Worm (Caenorhabditis elegans) whole organism, L4 larva: Measurements from ENCODE around the gene srab-18.
A peak's percentile ranks its signal among the peaks of the same experiment; 100 is the strongest.

ENCODE experiments used
- D1046.2 ChIP-seq: fragments of 200-800 bp; sonication (Bioruptor generic); IDR thresholded peaks from 2 replicates; pipeline ENCODE4 v1.3.6; 2022; ENCODE audit warnings: missing genetic modification characterization, missing compliant biosample characterization
- F26F4.8 ChIP-seq: fragments of 200-800 bp; sonication (Bioruptor generic); conservative IDR thresholded peaks from 2 replicates; pipeline ENCODE4 v1.3.6; 2022; ENCODE audit warnings: missing genetic modification characterization, missing compliant biosample characterization
- R02D3.7 ChIP-seq: fragments of 150-350 bp; sonication (generic microtip); optimal IDR thresholded peaks from 3 replicates; lab custom pipeline; 2014; ENCODE audit warnings: missing biosample characterization, missing genetic modification characterization
- T20F7.1 ChIP-seq: fragments of 200-800 bp; sonication (Bioruptor generic); optimal IDR thresholded peaks from 2 replicates; lab custom pipeline; 2018; ENCODE audit warnings: mild to moderate bottlenecking, missing genetic modification characterization, missing compliant biosample characterization
- Y48G9A.11 ChIP-seq: fragments of 200-800 bp; sonication (Bioruptor generic); IDR thresholded peaks from 2 replicates; pipeline ENCODE4 v1.3.6; 2022; ENCODE audit warnings: missing genetic modification reagents, missing genetic modification characterization, missing compliant biosample characterization
- Y5F2A.4 ChIP-seq: fragments of 200-800 bp; sonication (Bioruptor generic); optimal IDR thresholded peaks from 2 replicates; lab custom pipeline; 2018; ENCODE audit warnings: mild to moderate bottlenecking, missing genetic modification characterization, missing compliant biosample characterization
- ZK337.2 ChIP-seq: fragments of 200-800 bp; sonication (Bioruptor generic); IDR thresholded peaks from 2 replicates; pipeline ENCODE4 v1.3.6; 2022; ENCODE audit warnings: missing genetic modification reagents, missing genetic modification characterization, missing compliant biosample characterization
- ZK546.5 ChIP-seq, 2 experiments: sonication (generic microtip); optimal IDR thresholded peaks; 2 replicates each; lab custom pipeline; 2017; ENCODE audit warnings: missing biosample characterization in 2 of 2, missing genetic modification characterization in 2 of 2
- aha-1 ChIP-seq: fragments of 150-350 bp; peaks from one replicate; lab custom pipeline; 2014; ENCODE audit warnings: missing biosample characterization, missing genetic modification characterization
- ama-1 ChIP-seq: fragments of 150-350 bp; optimal IDR thresholded peaks from 2 replicates; lab custom pipeline; 2014; ENCODE audit warnings: inconsistent platforms, mixed read lengths
- arid-1 ChIP-seq: fragments of 200-800 bp; sonication (Bioruptor generic); conservative IDR thresholded peaks from 2 replicates; pipeline ENCODE4 v1.3.6; 2022; ENCODE audit warnings: missing genetic modification reagents, missing genetic modification characterization, missing compliant biosample characterization
- ceh-32 ChIP-seq: sonication (generic microtip); optimal IDR thresholded peaks from 2 replicates; lab custom pipeline; 2016; ENCODE audit warnings: mild to moderate bottlenecking, missing genetic modification characterization, missing compliant biosample characterization; ENCODE audit not compliant: poor library complexity
- ces-1 ChIP-seq: fragments of 150-350 bp; sonication (generic microtip); optimal IDR thresholded peaks from 4 replicates; lab custom pipeline; 2014; ENCODE audit warnings: missing biosample characterization, missing genetic modification reagents, missing genetic modification characterization
- cey-2 ChIP-seq: sonication (generic microtip); optimal IDR thresholded peaks from 3 replicates; lab custom pipeline; 2017; ENCODE audit warnings: missing genetic modification characterization, mild to moderate bottlenecking, missing compliant biosample characterization, antibody characterized with exemption, borderline replicate concordance; ENCODE audit not compliant: insufficient read depth
- ctbp-1 ChIP-seq: fragments of 200-800 bp; sonication (Bioruptor generic); IDR thresholded peaks from 2 replicates; pipeline ENCODE4 v1.3.6; 2022; ENCODE audit warnings: missing genetic modification reagents, missing genetic modification characterization, missing compliant biosample characterization
- daf-12 ChIP-seq: fragments of 150-350 bp; optimal IDR thresholded peaks from 2 replicates; lab custom pipeline; 2014; ENCODE audit warnings: missing biosample characterization, missing genetic modification reagents, missing genetic modification characterization
- daf-16 ChIP-seq, 3 experiments: sonication (generic microtip); optimal IDR thresholded peaks; 2 replicates each; lab custom pipeline; 2016 to 2017; ENCODE audit warnings: missing genetic modification characterization in 3 of 3, missing genetic modification reagents in 3 of 3, mild to moderate bottlenecking in 2 of 3, missing compliant biosample characterization in 2 of 3, missing biosample characterization in 1 of 3, moderate library complexity in 1 of 3
- daf-19 ChIP-seq: fragments of 200-800 bp; sonication (Bioruptor generic); conservative IDR thresholded peaks from 2 replicates; pipeline ENCODE4 v1.3.6; 2022; ENCODE audit warnings: missing genetic modification characterization, missing compliant biosample characterization
- dmd-9 ChIP-seq: fragments of 200-800 bp; sonication (Bioruptor generic); IDR thresholded peaks from 2 replicates; pipeline ENCODE4 v1.3.6; 2022; ENCODE audit warnings: missing genetic modification reagents, missing genetic modification characterization, missing compliant biosample characterization
- dve-1 ChIP-seq: sonication (generic microtip); optimal IDR thresholded peaks from 2 replicates; lab custom pipeline; 2017; ENCODE audit warnings: antibody characterized with exemption, mild to moderate bottlenecking, missing genetic modification characterization, missing compliant biosample characterization; ENCODE audit not compliant: insufficient read depth
- egl-27 ChIP-seq: sonication (generic microtip); optimal IDR thresholded peaks from 3 replicates; lab custom pipeline; 2017; ENCODE audit warnings: missing biosample characterization, missing genetic modification reagents, missing genetic modification characterization
- fos-1 ChIP-seq: fragments of 150-350 bp; optimal IDR thresholded peaks from 2 replicates; lab custom pipeline; 2014; ENCODE audit warnings: missing biosample characterization, missing genetic modification characterization
- gei-8 ChIP-seq: fragments of 200-800 bp; sonication (Bioruptor generic); optimal IDR thresholded peaks from 2 replicates; lab custom pipeline; 2018; ENCODE audit warnings: mild to moderate bottlenecking, missing genetic modification characterization, missing compliant biosample characterization
- hlh-11 ChIP-seq: fragments of 200-800 bp; sonication (Bioruptor generic); optimal IDR thresholded peaks from 2 replicates; lab custom pipeline; 2018; ENCODE audit warnings: mild to moderate bottlenecking, missing genetic modification characterization, missing compliant biosample characterization
- hlh-30 ChIP-seq: sonication (generic microtip); optimal IDR thresholded peaks from 2 replicates; lab custom pipeline; 2017; ENCODE audit warnings: antibody characterized with exemption, mild to moderate bottlenecking, missing genetic modification characterization, missing compliant biosample characterization; ENCODE audit not compliant: insufficient read depth
- jun-1 ChIP-seq: fragments of 150-350 bp; optimal IDR thresholded peaks from 2 replicates; lab custom pipeline; 2014; ENCODE audit warnings: missing biosample characterization, missing genetic modification reagents, missing genetic modification characterization
- lim-7 ChIP-seq: fragments of 200-800 bp; sonication (Bioruptor generic); IDR thresholded peaks from 2 replicates; pipeline ENCODE4 v1.3.6; 2022; ENCODE audit warnings: missing genetic modification characterization, missing compliant biosample characterization
- lin-1 ChIP-seq: fragments of 200-800 bp; sonication (Bioruptor generic); IDR thresholded peaks from 2 replicates; pipeline ENCODE4 v1.3.6; 2022; ENCODE audit warnings: missing genetic modification reagents, missing genetic modification characterization, missing compliant biosample characterization
- lin-13 ChIP-seq: fragments of 150-350 bp; optimal IDR thresholded peaks from 2 replicates; lab custom pipeline; 2014; ENCODE audit warnings: missing biosample characterization, missing genetic modification reagents, missing genetic modification characterization
- lin-15B ChIP-seq: fragments of 150-350 bp; sonication (generic microtip); optimal IDR thresholded peaks from 3 replicates; lab custom pipeline; 2014; ENCODE audit warnings: missing biosample characterization, missing genetic modification characterization
- madf-5 ChIP-seq, 2 experiments: fragments of 200-800 bp; sonication (Bioruptor generic); IDR thresholded peaks; 2 replicates each; pipeline ENCODE4 v1.3.6; 2022; ENCODE audit warnings: missing compliant biosample characterization in 2 of 2, missing genetic modification characterization in 2 of 2
- mdl-1 ChIP-seq, 2 experiments: fragments of 150-350 bp in 1 of 2; sonication (generic microtip) in 1 of 2; optimal IDR thresholded peaks; 2 replicates each; lab custom pipeline; 2014 to 2017; ENCODE audit warnings: missing biosample characterization in 2 of 2, missing genetic modification characterization in 2 of 2
- mep-1 ChIP-seq: fragments of 150-350 bp; sonication (generic microtip); optimal IDR thresholded peaks from 3 replicates; lab custom pipeline; 2014; ENCODE audit warnings: missing biosample characterization, missing genetic modification characterization
- mes-2 ChIP-seq: sonication (generic microtip); optimal IDR thresholded peaks from 2 replicates; lab custom pipeline; 2016; ENCODE audit warnings: missing genotype, mild to moderate bottlenecking, missing genetic modification characterization, missing compliant biosample characterization; ENCODE audit not compliant: poor library complexity, severe bottlenecking
- nhr-10 ChIP-seq: fragments of 150-350 bp; optimal IDR thresholded peaks from 2 replicates; lab custom pipeline; 2014; ENCODE audit warnings: missing biosample characterization, missing genetic modification characterization
- nhr-11 ChIP-seq: fragments of 150-350 bp; optimal IDR thresholded peaks from 2 replicates; lab custom pipeline; 2014; ENCODE audit warnings: missing biosample characterization, missing genetic modification characterization
- nhr-111 ChIP-seq: fragments of 200-800 bp; sonication (Bioruptor generic); optimal IDR thresholded peaks from 2 replicates; lab custom pipeline; 2018; ENCODE audit warnings: mild to moderate bottlenecking, missing genetic modification characterization, missing compliant biosample characterization
- nhr-25 ChIP-seq: sonication (generic microtip); optimal IDR thresholded peaks from 2 replicates; lab custom pipeline; 2017; ENCODE audit warnings: missing genetic modification characterization, mild to moderate bottlenecking, missing compliant biosample characterization, antibody characterized with exemption, moderate library complexity, borderline replicate concordance; ENCODE audit not compliant: insufficient read depth
- nhr-48 ChIP-seq: sonication (generic microtip); optimal IDR thresholded peaks from 2 replicates; lab custom pipeline; 2016; ENCODE audit warnings: mild to moderate bottlenecking, missing genetic modification characterization, missing compliant biosample characterization
- nhr-6 ChIP-seq: fragments of 150-350 bp; optimal IDR thresholded peaks from 2 replicates; lab custom pipeline; 2014; ENCODE audit warnings: missing biosample characterization, missing genetic modification characterization
- pqm-1 ChIP-seq: sonication (generic microtip); optimal IDR thresholded peaks from 2 replicates; lab custom pipeline; 2017; ENCODE audit warnings: missing biosample characterization, missing genetic modification characterization
- saeg-2 ChIP-seq: fragments of 200-800 bp; sonication (Bioruptor generic); IDR thresholded peaks from 2 replicates; pipeline ENCODE4 v1.3.6; 2022; ENCODE audit warnings: missing genetic modification reagents, missing genetic modification characterization, missing compliant biosample characterization
- set-16 ChIP-seq: fragments of 200-800 bp; sonication (Bioruptor generic); IDR thresholded peaks from 2 replicates; pipeline ENCODE4 v1.3.6; 2022; ENCODE audit warnings: missing genetic modification reagents, missing genetic modification characterization, missing compliant biosample characterization
- skn-1 ChIP-seq: fragments of 150-350 bp; optimal IDR thresholded peaks from 2 replicates; lab custom pipeline; 2014; ENCODE audit warnings: missing biosample characterization, missing genetic modification characterization
- unc-130 ChIP-seq: sonication (generic microtip); optimal IDR thresholded peaks from 2 replicates; lab custom pipeline; 2016; ENCODE audit warnings: missing genetic modification reagents, missing genetic modification characterization, missing compliant biosample characterization
- unc-39 ChIP-seq: sonication (generic microtip); optimal IDR thresholded peaks from 2 replicates; lab custom pipeline; 2017; ENCODE audit warnings: missing biosample characterization, missing genetic modification characterization
- zag-1 ChIP-seq: fragments of 150-350 bp; optimal IDR thresholded peaks from 2 replicates; lab custom pipeline; 2014; ENCODE audit warnings: missing biosample characterization, missing genetic modification characterization
- zfp-3 ChIP-seq: fragments of 200-800 bp; sonication (Bioruptor generic); conservative IDR thresholded peaks from 2 replicates; pipeline ENCODE4 v1.3.6; 2022; ENCODE audit warnings: missing genetic modification reagents, missing genetic modification characterization, missing compliant biosample characterization
- zip-11 ChIP-seq: fragments of 200-800 bp; sonication (Bioruptor generic); IDR thresholded peaks from 2 replicates; pipeline ENCODE4 v1.3.6; 2022; ENCODE audit warnings: missing genetic modification characterization, missing compliant biosample characterization

The srab-18 gene

ce11 chrV:9855920-9856852 lies 15.1 kb downstream of the srab-18 start (continued):
- TF ChIP-seq Y5F2A.4 (GFP tag; lab: Kevin White, UChicago): no peak
- no peak for TF ChIP-seq mep-1 (tag; lab: Kevin White, UChicago)
- TF ChIP-seq Y48G9A.11 (GFP tag; lab: Robert Waterston, UW): no peak
- TF ChIP-seq nhr-11 (tag; lab: Kevin White, UChicago): no peak
- no peak for TF ChIP-seq ctbp-1 (GFP tag; lab: Robert Waterston, UW)
- TF ChIP-seq nhr-111 (GFP tag; lab: Kevin White, UChicago): no peak
- TF ChIP-seq nhr-10: no peak
- peak; percentile 13 for TF ChIP-seq dve-1 (tag; lab: Kevin White, UChicago)
- TF ChIP-seq daf-16 (GFP tag; optimal IDR thresholded peaks at IDR 0.05; lab: Kevin White, UChicago): no peak
- no peak for TF ChIP-seq daf-16 (tag; optimal IDR thresholded peaks at IDR 0.05; lab: Kevin White, UChicago)
- TF ChIP-seq ZK546.5 (tag; optimal IDR thresholded peaks at IDR 0.05; lab: Kevin White, UChicago): no peak
- no peak for TF ChIP-seq lin-1
- TF ChIP-seq ama-1 (lab: Kevin White, UChicago): no peak
- TF ChIP-seq zag-1 (tag; lab: Kevin White, UChicago): no peak
- no peak for TF ChIP-seq nhr-25
- TF ChIP-seq nhr-6: no peak
- TF ChIP-seq daf-12: no peak
- TF ChIP-seq gei-8: no peak
- no peak for TF ChIP-seq R02D3.7 (tag; lab: Kevin White, UChicago)
- TF ChIP-seq lim-7 (GFP tag; lab: Robert Waterston, UW): no peak
- TF ChIP-seq arid-1 (GFP tag; lab: Robert Waterston, UW): 0 out of 2 replicates have a peak, but pooled peaks have one; percentile 34
- no peak for TF ChIP-seq ZK337.2 (GFP tag; lab: Robert Waterston, UW)
- TF ChIP-seq mes-2 (tag; lab: Kevin White, UChicago): peak; percentile 55
- no peak for TF ChIP-seq lin-13
- no peak for TF ChIP-seq daf-19 (GFP tag; lab: Robert Waterston, UW)
- no peak for TF ChIP-seq saeg-2 (GFP tag; lab: Robert Waterston, UW)
- no peak for TF ChIP-seq zip-11 (GFP tag; lab: Robert Waterston, UW)
- no peak for TF ChIP-seq madf-5 (GFP tag; IDR thresholded peaks at IDR 0.05; lab: Robert Waterston, UW)
- peak in 1 of 2 experiments; percentile 24 for TF ChIP-seq mdl-1 (tag; optimal IDR thresholded peaks at IDR 0.05; lab: Kevin White, UChicago)
- no peak for TF ChIP-seq unc-130
- peak; percentile 48 for TF ChIP-seq hlh-11 (tag; lab: Kevin White, UChicago)
- TF ChIP-seq fos-1 (tag; lab: Kevin White, UChicago): no peak
- no peak for TF ChIP-seq cey-2 (tag; lab: Kevin White, UChicago)
- no peak for TF ChIP-seq F26F4.8 (GFP tag; lab: Robert Waterston, UW)
- no peak for TF ChIP-seq jun-1 (tag; lab: Kevin White, UChicago)
- TF ChIP-seq lin-15B: no peak
- no peak for TF ChIP-seq egl-27 (tag; lab: Kevin White, UChicago)
- TF ChIP-seq hlh-30 (tag; lab: Kevin White, UChicago): no peak
- no peak for TF ChIP-seq ceh-32 (tag; lab: Kevin White, UChicago)
- no peak for TF ChIP-seq nhr-48 (tag; lab: Kevin White, UChicago)
- TF ChIP-seq zfp-3: no peak
- no peak for TF ChIP-seq D1046.2
- TF ChIP-seq pqm-1 (tag; lab: Kevin White, UChicago): no peak
- no peak for TF ChIP-seq T20F7.1 (GFP tag; lab: Kevin White, UChicago)
- no peak for TF ChIP-seq unc-39 (tag; lab: Kevin White, UChicago)
- TF ChIP-seq aha-1: peak; percentile 97
- no peak for TF ChIP-seq dmd-9 (GFP tag; lab: Robert Waterston, UW)
- TF ChIP-seq set-16 (GFP tag; lab: Robert Waterston, UW): no peak
- no peak for TF ChIP-seq skn-1 (tag; lab: Kevin White, UChicago)
- no peak for TF ChIP-seq ces-1 (GFP tag; lab: Kevin White, UChicago)
